Worm (Caenorhabditis elegans): ENCODE data around the gene gpx-5.

The gpx-5 gene

DNA sequence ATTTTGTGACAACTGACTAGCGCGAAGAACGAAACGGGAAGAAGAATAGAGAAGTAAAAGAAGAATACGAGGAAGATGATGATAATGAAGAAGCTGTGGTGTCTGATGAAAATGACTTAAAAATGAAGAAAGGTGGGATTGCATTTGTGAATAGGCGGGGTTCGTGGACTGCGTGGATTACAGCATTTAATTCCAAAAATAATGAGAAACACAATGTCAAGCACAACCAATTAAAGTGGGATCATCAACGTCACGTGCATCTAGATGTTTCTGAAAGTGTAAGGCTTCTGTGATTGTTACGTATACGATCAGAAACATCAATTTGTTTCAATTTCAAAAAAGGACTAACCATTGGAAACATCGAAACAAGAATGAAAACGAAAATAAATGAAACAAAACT, 7.5 kb upstream of the gpx-5 start, which contains the start of gene glb-17:
Gene glb-17 (minus strand): TSS at position 101 of the 400 bp plus-strand sequence.
- peak in 1 of 2 experiments; percentile 43 for TF ChIP-seq unc-62 (GFP tag; optimal IDR thresholded peaks at IDR 0.05 in 1 of 2)
- TF ChIP-seq unc-62 (tag; optimal IDR thresholded peaks at IDR 0.05) = no peak
- TF ChIP-seq lin-38 (GFP tag; IDR thresholded peaks at IDR 0.05) = no peak

DNA sequence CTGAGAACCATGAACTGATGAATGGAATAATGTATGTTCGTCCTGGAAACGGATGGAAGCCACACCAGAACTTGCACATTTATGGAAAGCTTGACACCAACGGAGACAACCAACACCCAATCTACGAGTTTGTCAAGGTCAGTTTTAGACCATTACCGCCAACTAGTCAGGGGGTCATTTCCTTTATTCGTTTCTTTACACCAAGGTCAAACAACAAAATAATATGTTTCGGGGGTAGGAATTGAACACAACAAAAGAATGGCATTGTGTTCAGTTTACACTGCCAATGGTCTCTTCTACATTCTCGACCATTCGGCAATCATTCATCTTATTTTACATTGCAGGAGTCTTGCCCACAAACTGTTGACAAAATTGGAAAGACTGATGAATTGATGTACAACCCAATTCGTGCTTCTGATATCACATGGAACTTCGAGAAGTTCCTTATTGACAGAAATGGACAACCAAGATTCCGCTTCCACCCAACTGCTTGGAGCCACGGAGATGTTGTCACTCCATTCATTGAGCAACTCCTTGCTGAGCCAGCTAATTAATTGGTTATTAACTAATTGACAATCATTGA, 1.2 kb downstream of the gpx-5 start:
- TF ChIP-seq spr-3 (GFP tag; optimal IDR thresholded peaks at IDR 0.05) (no peak), snpc-1.2 (GFP tag; IDR thresholded peaks at IDR 0.05) (no peak), mxl-2 (GFP tag; conservative IDR thresholded peaks at IDR 0.05) (no peak), ceh-28 (tag; optimal IDR thresholded peaks at IDR 0.05) (no peak), unc-62 (GFP tag; optimal IDR thresholded peaks at IDR 0.05 in 1 of 2) (peak in 1 of 2 experiments; percentile 96), unc-62 (tag; optimal IDR thresholded peaks at IDR 0.05) (no peak), lin-38 (GFP tag; IDR thresholded peaks at IDR 0.05) (no peak), dmd-8 (GFP tag; IDR thresholded peaks at IDR 0.05) (no peak), F44E2.7 (GFP tag; IDR thresholded peaks at IDR 0.05) (no peak)

DNA sequence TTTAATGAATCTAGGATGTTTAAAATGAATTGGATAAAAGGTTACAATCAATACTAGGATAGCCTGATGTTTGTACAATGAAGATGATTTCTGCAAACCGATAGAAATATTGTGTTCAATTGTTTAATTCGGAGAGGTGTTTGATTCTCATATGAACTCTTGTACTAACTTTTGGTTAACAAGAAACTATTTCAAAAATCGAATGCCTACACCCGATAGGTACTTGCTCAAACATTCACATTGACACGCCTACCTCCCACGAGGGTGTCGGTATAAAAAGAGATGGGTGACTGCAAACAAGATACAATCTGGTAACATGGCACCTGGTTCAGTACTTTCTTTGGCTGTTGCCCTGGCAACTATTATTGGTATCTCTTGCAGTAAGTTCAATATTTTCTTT, 3.2 kb downstream of the gpx-5 start, which contains the start of gene gpx-3:
Gene gpx-3 (plus strand): TSS at position 301 of the 400 bp plus-strand sequence.
- no peak for TF ChIP-seq ceh-44 (GFP tag; IDR thresholded peaks at IDR 0.05)
- no peak for TF ChIP-seq dmd-8 (GFP tag; IDR thresholded peaks at IDR 0.05)
- TF ChIP-seq aha-1 (tag) = peak; percentile 15
- TF ChIP-seq Y48G9A.11 (GFP tag; IDR thresholded peaks at IDR 0.05) = no peak

DNA sequence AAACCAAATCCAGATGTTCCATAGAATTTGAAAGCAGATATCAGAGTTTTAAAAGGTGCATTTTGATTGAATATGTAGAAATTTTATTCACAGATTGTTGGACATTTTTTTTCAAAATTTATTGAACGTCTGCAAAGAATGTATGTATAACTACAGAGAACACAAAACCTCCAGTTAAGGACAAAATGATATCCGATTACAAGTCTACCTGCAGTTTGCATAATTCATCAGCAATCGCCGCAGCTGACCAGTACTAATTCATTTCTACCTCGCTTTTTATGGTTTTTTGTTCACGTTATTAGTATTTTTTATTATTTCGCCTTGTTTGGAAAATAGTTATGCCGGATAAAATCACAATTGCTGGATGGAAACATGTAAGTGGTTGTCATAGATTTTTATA, 4.7 kb downstream of the gpx-5 start, which contains the start of gene del-8:
Gene del-8 (plus strand): TSS at position 301 of the 400 bp plus-strand sequence.
- no peak for TF ChIP-seq ama-1 (optimal IDR thresholded peaks at IDR 0.05)
- no peak for TF ChIP-seq lim-7 (GFP tag; IDR thresholded peaks at IDR 0.05)
- no peak for TF ChIP-seq madf-5 (GFP tag; IDR thresholded peaks at IDR 0.05)
- TF ChIP-seq hmg-1.1 (GFP tag; IDR thresholded peaks at IDR 0.05) = no peak
- no peak for TF ChIP-seq T20F7.1 (GFP tag; optimal IDR thresholded peaks at IDR 0.05)
- no peak for TF ChIP-seq nhr-48 (tag; optimal IDR thresholded peaks at IDR 0.05)
- no peak for TF ChIP-seq F49E8.2 (tag; optimal IDR thresholded peaks at IDR 0.05; ENCODE audit: borderline replicate concordance)
- no peak for TF ChIP-seq daf-12 (tag; optimal IDR thresholded peaks at IDR 0.05)
- no peak for TF ChIP-seq nhr-76 (tag; optimal IDR thresholded peaks at IDR 0.05)

DNA sequence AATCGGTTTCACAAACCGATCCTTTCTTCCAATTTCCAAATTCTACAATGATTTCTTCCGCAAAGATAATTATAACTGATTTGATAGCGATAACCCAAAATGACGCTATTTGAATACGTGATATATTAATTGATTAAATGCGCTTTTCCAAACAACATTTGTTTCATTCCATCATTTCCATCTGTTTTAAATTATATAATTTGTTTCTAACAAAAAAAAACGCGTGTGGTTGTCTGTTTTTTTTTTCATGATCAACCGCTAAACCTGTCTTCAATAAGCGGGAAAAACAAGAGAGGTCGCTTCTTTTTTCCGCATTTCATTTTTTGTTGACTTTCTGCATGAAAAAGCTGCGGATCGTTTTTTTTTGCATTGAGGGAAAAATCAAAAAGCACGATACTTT, 12.8 kb downstream of the gpx-5 start:
- no peak for TF ChIP-seq cey-2 (tag; optimal IDR thresholded peaks at IDR 0.05; ENCODE audit: borderline replicate concordance, insufficient read depth)
- TF ChIP-seq spr-3 (GFP tag; optimal IDR thresholded peaks at IDR 0.05) = no peak
- TF ChIP-seq nhr-102 (tag; optimal IDR thresholded peaks at IDR 0.05) = no peak
- TF ChIP-seq mes-2 (tag; optimal IDR thresholded peaks at IDR 0.05; ENCODE audit: poor library complexity, severe bottlenecking) = no peak
- TF ChIP-seq mdt-29 (GFP tag; IDR thresholded peaks at IDR 0.05) = no peak

DNA sequence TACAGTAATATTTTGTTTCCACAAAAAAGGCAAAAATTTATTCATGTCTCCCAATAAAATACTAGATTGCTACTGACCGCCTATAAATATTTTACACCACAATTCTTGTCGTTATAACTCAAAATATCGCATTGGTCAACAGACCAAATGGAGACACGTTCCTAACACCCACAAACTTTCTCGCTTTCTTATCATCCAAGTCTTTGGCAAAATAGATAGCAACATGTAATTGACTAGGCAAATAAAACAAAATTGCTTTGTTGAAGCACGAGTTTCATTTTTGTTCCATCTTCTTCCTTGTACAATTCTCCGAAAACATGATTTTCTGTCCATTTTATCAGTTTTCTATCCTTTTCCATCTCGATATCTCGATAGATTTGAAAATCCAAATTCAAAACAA, 18.2 kb downstream of the gpx-5 start:
- TF ChIP-seq dve-1 (tag; optimal IDR thresholded peaks at IDR 0.05; ENCODE audit: insufficient read depth) (peak; percentile 16), zip-11 (GFP tag; IDR thresholded peaks at IDR 0.05) (no peak), ceh-44 (GFP tag; IDR thresholded peaks at IDR 0.05) (no peak), php-3 (GFP tag; IDR thresholded peaks at IDR 0.05) (0 out of 2 replicates have a peak, but pooled peaks have one; percentile 34), hlh-11 (tag; optimal IDR thresholded peaks at IDR 0.05) (peak; percentile 25), hlh-30 (tag; optimal IDR thresholded peaks at IDR 0.05; ENCODE audit: insufficient read depth) (no peak), daf-16 (GFP tag; optimal IDR thresholded peaks at IDR 0.05) (no peak), daf-16 (tag; optimal IDR thresholded peaks at IDR 0.05) (peak; percentile 76), nhr-28 (tag; optimal IDR thresholded peaks at IDR 0.05) (peak; percentile 58), pqm-1 (tag; optimal IDR thresholded peaks at IDR 0.05) (peak; percentile 77)

Measured in whole organism, L4 larva.